Worm (Caenorhabditis elegans) whole organism, young adult: ENCODE data around the gene Y37E11AR.7.

Experiments
- lir-1 ChIP-seq: fragments of 200-800 bp; sonication (Bioruptor generic); conservative IDR thresholded peaks from 2 replicates; pipeline ENCODE4 v1.3.6; 2022; ENCODE audit warnings: missing genetic modification reagents, missing genetic modification characterization, missing compliant biosample characterization
- mel-28 ChIP-seq: sonication (generic microtip); optimal IDR thresholded peaks from 2 replicates; lab custom pipeline; 2016; ENCODE audit warnings: borderline replicate concordance, mild to moderate bottlenecking, missing genetic modification characterization, missing compliant biosample characterization

Gene Y37E11AR.7

DNA sequence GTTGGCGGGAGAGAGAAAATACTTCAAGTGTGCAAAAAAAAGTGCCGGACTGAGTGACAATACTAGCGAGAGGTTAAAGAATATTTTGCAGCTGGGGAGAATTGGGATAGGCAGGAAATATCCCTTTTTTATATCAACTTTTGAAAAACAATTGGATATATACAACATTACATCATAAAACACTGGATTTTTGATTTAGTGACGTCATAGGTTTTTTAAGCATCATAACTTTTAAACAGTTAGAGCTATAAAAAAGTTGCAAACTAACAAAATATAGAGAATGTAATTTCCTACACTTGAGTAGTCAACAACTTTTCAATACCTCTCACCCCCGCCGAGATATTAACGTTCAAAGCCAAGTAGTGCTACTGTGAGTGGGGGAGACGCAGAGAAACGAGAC, 44.5 kb downstream of the Y37E11AR.7 start (continued):
- TF ChIP-seq lir-1, result no peak

DNA sequence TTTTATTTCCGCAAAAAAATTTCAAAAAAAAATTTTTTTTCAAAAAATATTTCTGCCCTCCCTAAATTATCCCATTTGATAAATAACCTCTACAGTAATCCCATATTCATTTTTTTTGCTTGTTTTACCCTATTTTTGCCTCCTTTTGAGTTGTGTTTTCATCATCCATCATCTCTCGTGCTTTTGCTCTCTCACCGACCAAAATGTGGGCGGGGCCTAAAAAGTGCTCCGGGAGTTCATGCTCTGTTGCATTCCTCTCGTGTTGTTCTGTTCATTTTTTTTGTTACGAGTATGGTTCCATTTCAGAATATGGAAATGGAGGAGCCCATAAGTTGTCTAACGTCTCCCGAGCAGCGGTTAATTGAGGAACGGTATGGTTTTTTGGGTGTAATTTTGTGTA, 46.1 kb downstream of the Y37E11AR.7 start, which contains the start of gene Y37E11AL.1:
Y37E11AL.1 (plus strand) TSS at position 301 of the 400 bp plus-strand sequence.
- no peak for TF ChIP-seq mel-28 (tag; lab: Kevin White, UChicago)
